Fruit fly (Drosophila melanogaster) whole organism, pupa: Measurements from ENCODE around the gene CG7084.

Source experiments
- CG12605 ChIP-seq: fragments of 200-800 bp; sonication (Bioruptor generic); IDR thresholded peaks from 2 replicates; pipeline ENCODE4 v1.3.6; 2022; ENCODE audit warnings: missing biosample characterization, missing genetic modification characterization
- CG13204 ChIP-seq: fragments of 200-800 bp; sonication (Bioruptor generic); optimal IDR thresholded peaks from 2 replicates; lab custom pipeline; 2018; ENCODE audit warnings: missing biosample characterization, mild to moderate bottlenecking, missing genetic modification characterization, moderate library complexity
- CG14655 ChIP-seq: fragments of 200-800 bp; sonication (Bioruptor generic); optimal IDR thresholded peaks from 3 replicates; lab custom pipeline; 2017; ENCODE audit warnings: mild to moderate bottlenecking, missing biosample characterization, missing genetic modification reagents, missing genetic modification characterization
- CG17806 ChIP-seq: fragments of 200-800 bp; sonication (Bioruptor generic); optimal IDR thresholded peaks from 2 replicates; lab custom pipeline; 2018; ENCODE audit warnings: missing biosample characterization, mild to moderate bottlenecking, missing genetic modification characterization, moderate library complexity
- CG32121 ChIP-seq: fragments of 200-800 bp; sonication (Bioruptor generic); IDR thresholded peaks from 2 replicates; pipeline ENCODE4 v1.3.6; 2022; ENCODE audit warnings: missing biosample characterization, missing genetic modification characterization
- EcR ChIP-seq: fragments of 200-800 bp; sonication (Bioruptor generic); optimal IDR thresholded peaks from 3 replicates; lab custom pipeline; 2019; ENCODE audit warnings: missing biosample characterization, missing genetic modification characterization, mild to moderate bottlenecking, moderate library complexity, missing genetic modification reagents
- Ets98B ChIP-seq: fragments of 200-800 bp; sonication (Bioruptor generic); IDR thresholded peaks from 2 replicates; pipeline ENCODE4 v1.3.6; 2022; ENCODE audit warnings: missing biosample characterization, missing genetic modification characterization
- Pif1A ChIP-seq: fragments of 200-800 bp; sonication (Bioruptor generic); optimal IDR thresholded peaks from 3 replicates; lab custom pipeline; 2016; ENCODE audit warnings: missing biosample characterization, missing genetic modification characterization
- Snoo ChIP-seq: fragments of 200-800 bp; sonication (Bioruptor generic); optimal IDR thresholded peaks from 3 replicates; lab custom pipeline; 2017; ENCODE audit warnings: missing biosample characterization, mild to moderate bottlenecking, missing genetic modification characterization, inconsistent platforms
- fd96Ca ChIP-seq: fragments of 200-800 bp; sonication (Bioruptor generic); IDR thresholded peaks from 3 replicates; pipeline ENCODE4 v1.3.6; 2022; ENCODE audit warnings: missing biosample characterization, missing genetic modification characterization
- rn ChIP-seq: fragments of 200-800 bp; sonication (Bioruptor generic); IDR thresholded peaks from 2 replicates; pipeline ENCODE4 v1.3.6; 2022; ENCODE audit warnings: missing biosample characterization, missing genetic modification characterization

- TF ChIP-seq CG32121 (GFP tag; lab: Robert Waterston, UW) (no peak), CG13204 (GFP tag; lab: Kevin White, UChicago) (no peak), fd96Ca (GFP tag; lab: Robert Waterston, UW) (no peak), CG17806 (tag; lab: Kevin White, UChicago) (no peak), CG12605 (GFP tag; lab: Robert Waterston, UW) (no peak), EcR (GFP tag; lab: Kevin White, UChicago) (no peak), Pif1A (no peak), rn (GFP tag; lab: Robert Waterston, UW) (no peak), Snoo (tag; lab: Kevin White, UChicago) (no peak), CG14655 (GFP tag; lab: Kevin White, UChicago) (no peak), Ets98B (GFP tag; lab: Robert Waterston, UW) (no peak)
Measured at dm6 chr3R:22330512-22331119, 32.0 kb downstream of the CG7084 start, which contains the start of gene CG33721.
